Worm (Caenorhabditis elegans): Measurements from ENCODE around the gene cutl-2.
A peak's percentile ranks its signal among the peaks of the same experiment; 100 is the strongest.

The cutl-2 gene

DNA sequence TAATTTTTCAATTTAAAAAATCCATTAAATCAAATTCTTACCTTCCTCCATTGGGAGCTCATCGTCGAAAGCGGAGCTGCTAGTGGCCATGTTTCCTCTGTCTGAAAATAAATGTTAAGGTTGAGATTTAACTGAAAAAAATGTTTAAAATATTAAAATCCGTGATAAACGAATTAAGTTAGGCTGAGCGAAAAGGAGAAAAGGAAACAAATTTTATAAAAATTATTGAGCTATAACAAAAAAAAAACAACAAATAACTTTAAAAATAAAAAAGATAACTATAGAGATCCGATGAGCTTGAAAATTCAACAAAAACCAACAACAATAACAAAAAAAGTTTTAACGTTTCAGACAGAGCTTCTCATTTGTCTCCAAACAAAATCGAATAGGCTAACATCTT is 18.3 kb upstream of the cutl-2 start, which contains the start of gene pno-1:
Gene pno-1, minus strand, starts transcription at position 101 of the 400 bp plus-strand sequence.
- TF ChIP-seq lin-15B (tag; optimal IDR thresholded peaks at IDR 0.05): no peak
- TF ChIP-seq elt-1 (tag; optimal IDR thresholded peaks at IDR 0.05): no peak
- no peak for TF ChIP-seq nhr-12 (tag; optimal IDR thresholded peaks at IDR 0.05)
- no peak for TF ChIP-seq mdl-1 (tag; optimal IDR thresholded peaks at IDR 0.05)
- TF ChIP-seq unc-62 (GFP tag; optimal IDR thresholded peaks at IDR 0.05): no peak
- no peak for TF ChIP-seq ZK546.5 (tag; optimal IDR thresholded peaks at IDR 0.05)

DNA sequence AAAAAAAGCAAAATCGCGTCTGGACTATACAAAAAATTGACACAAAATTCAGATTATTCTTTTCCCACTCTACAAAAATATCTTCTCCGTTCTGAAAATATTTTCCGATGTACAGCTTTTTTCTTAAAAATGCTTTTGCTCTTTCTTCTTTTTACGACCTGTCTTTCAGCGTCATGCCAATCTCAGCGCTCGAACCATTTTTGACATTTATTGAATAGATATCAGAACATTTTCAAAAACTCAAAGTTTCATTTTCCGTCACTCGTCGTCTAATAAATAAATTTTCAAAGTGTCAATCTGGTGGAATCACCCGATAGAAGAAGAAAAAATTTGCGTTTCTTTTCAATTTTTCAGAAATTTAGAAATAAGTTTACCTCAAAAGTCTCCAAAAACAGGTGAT is 16.9 kb upstream of the cutl-2 start:
- peak; percentile 49 for TF ChIP-seq elt-2 (tag; optimal IDR thresholded peaks at IDR 0.05)
- no peak for TF ChIP-seq nhr-67 (tag; optimal IDR thresholded peaks at IDR 0.05)

DNA sequence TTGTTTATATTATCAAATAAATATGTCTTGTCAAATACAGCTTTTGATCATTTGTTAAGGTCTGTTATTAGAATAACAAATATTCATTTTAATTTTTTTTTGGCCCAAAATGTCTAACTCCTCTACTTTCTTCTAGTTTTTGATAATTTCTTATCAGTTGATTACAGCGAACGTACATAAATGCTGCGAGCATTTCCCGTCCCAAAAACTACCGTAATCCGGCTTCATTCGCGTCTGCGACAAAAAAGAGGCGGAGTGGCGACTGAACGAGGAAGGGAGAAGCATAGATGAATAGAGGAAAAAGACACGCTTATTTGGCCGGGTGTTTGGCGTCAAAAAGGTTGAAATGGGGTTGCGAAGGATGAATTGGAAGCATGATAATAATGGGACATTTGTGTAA is 16.1 kb upstream of the cutl-2 start:
- TF ChIP-seq elt-2 (tag; optimal IDR thresholded peaks at IDR 0.05) (peak; percentile 94), pqm-1 (tag; optimal IDR thresholded peaks at IDR 0.05) (peak; percentile 83), nfya-1 (tag; optimal IDR thresholded peaks at IDR 0.05; ENCODE audit: insufficient read depth) (peak; percentile 34), hmg-11 (tag; optimal IDR thresholded peaks at IDR 0.05) (no peak), pha-4 (tag; optimal IDR thresholded peaks at IDR 0.05) (peak; percentile 50)

DNA sequence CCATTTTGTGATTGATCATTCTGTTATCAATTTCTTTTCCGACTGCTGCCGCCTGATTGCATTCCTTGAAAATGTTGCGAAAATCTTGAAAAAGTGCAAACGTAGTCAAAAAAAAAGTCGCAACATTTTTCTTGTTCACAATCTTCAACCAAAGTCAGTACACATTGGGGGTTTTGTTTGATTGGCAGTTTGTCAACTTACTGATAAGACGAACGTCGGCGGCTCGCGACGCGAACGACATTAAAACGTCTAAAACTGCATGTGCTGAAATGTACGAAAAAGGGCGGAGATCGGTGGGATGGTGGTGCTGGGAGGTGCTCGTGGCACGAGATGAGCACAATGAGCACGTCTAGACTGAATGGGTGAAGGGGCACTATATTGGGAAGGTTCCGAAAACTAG is 14.3 kb upstream of the cutl-2 start:
- TF ChIP-seq pqm-1 (tag; optimal IDR thresholded peaks at IDR 0.05) (peak; percentile 81), nhr-237 (tag; optimal IDR thresholded peaks at IDR 0.05) (no peak), skn-1 (tag; optimal IDR thresholded peaks at IDR 0.05) (no peak), ceh-28 (tag; optimal IDR thresholded peaks at IDR 0.05) (peak; percentile 15), fkh-10 (GFP tag; optimal IDR thresholded peaks at IDR 0.05) (no peak), nhr-23 (tag; optimal IDR thresholded peaks at IDR 0.05) (no peak), nfya-1 (tag; optimal IDR thresholded peaks at IDR 0.05; ENCODE audit: insufficient read depth) (peak; percentile 28), ama-1 (optimal IDR thresholded peaks at IDR 0.05) (peak; percentile 25), elt-2 (tag; optimal IDR thresholded peaks at IDR 0.05) (peak; percentile 96), elt-1 (tag; optimal IDR thresholded peaks at IDR 0.05) (no peak), ceh-82 (tag; optimal IDR thresholded peaks at IDR 0.05) (no peak), snpc-4 (tag; optimal IDR thresholded peaks at IDR 0.05) (peak; percentile 16), daf-12 (tag; optimal IDR thresholded peaks at IDR 0.05) (no peak), pha-4 (tag; optimal IDR thresholded peaks at IDR 0.05) (peak; percentile 29), R02D3.7 (tag; optimal IDR thresholded peaks at IDR 0.05) (no peak)

DNA sequence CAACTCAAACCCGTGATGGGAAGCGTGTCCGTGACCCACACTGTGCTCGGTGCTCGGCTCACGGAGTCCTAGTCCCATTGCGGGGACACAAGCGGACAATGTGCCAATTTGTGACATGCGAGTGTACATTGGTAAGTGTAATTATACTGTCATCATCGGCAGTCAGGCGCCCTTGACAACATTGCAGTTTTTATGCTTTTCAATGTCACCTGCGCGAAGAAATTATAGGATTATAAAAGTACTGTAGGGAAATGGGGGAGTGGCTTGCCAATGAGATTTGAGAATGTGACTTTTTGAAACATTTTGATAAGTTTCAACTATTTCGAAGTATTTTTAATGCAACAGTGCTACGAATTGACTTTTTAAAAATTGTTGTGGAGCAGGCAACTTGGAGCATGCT is 11.3 kb upstream of the cutl-2 start:
- TF ChIP-seq unc-39 (tag; optimal IDR thresholded peaks at IDR 0.05) (no peak), fkh-2 (tag; optimal IDR thresholded peaks at IDR 0.05) (no peak), nfya-1 (tag; optimal IDR thresholded peaks at IDR 0.05; ENCODE audit: insufficient read depth) (peak; percentile 51)

DNA sequence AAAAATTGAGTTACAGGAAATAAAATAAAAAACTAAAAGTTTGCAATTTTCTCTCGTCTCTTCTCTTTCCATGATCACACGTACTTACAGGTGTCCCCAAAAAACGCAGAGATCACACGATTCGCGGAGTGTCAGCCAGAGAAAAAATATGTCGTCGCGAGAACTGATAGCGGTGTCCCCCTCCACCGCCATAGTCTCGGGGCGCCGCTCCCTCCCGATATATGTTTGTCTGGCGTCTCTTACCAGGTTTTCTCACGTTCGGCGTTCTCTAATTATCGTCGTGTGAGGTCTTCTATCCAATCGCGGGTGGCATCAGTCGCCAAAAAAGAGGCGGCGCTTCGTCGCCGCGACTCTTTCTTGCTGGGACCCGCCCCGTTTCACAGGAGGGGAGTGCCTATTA is 7.3 kb upstream of the cutl-2 start, which contains the start of gene mab-3:
Gene mab-3, plus strand, starts transcription at position 328 of the 400 bp plus-strand sequence.
- peak; percentile 43 for TF ChIP-seq elt-2 (tag; optimal IDR thresholded peaks at IDR 0.05)

DNA sequence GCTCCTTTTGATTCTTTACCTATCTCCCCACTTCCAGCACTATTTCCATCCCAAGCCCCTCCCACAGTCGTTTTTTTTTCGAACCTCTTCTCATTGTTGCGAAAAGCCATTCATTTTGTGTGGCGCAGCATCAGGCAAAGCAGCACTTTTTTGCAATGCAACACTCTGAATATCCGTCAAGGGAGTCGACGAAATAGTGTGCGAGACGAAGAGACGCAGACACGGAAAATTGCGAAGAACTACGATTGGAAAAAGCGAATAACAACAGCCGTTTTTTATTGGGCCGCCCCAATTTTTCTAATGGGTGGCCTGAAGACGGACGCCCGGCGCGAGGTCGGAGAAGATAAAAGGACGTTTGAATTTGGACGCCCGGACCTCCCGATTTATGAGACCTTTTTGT is 5.4 kb upstream of the cutl-2 start:
- TF ChIP-seq ztf-11 (tag; optimal IDR thresholded peaks at IDR 0.05): no peak
- TF ChIP-seq nhr-43 (tag; optimal IDR thresholded peaks at IDR 0.05; ENCODE audit: poor library complexity, severe bottlenecking): no peak
- no peak for TF ChIP-seq aly-2 (tag; optimal IDR thresholded peaks at IDR 0.05)
- TF ChIP-seq hmg-11 (tag; optimal IDR thresholded peaks at IDR 0.05): peak; percentile 19
- no peak for TF ChIP-seq nhr-28 (tag; optimal IDR thresholded peaks at IDR 0.05)
- TF ChIP-seq mml-1 (tag; optimal IDR thresholded peaks at IDR 0.05): no peak
- TF ChIP-seq egl-5 (tag; optimal IDR thresholded peaks at IDR 0.05): peak; percentile 40
- TF ChIP-seq pqm-1 (tag; optimal IDR thresholded peaks at IDR 0.05): no peak
- TF ChIP-seq nfya-1 (tag; optimal IDR thresholded peaks at IDR 0.05; ENCODE audit: insufficient read depth): peak; percentile 20
- no peak for TF ChIP-seq ZK546.5 (tag; optimal IDR thresholded peaks at IDR 0.05)
